Fruit fly (Drosophila melanogaster) whole organism, embryonic: Measurements from ENCODE around the gene Vm26Aa.

Experiments
- Abd-B ChIP-seq: fragments of 200-800 bp; sonication (Bioruptor generic); optimal IDR thresholded peaks from 2 replicates; lab custom pipeline; 2018; ENCODE audit warnings: missing biosample characterization, mild to moderate bottlenecking, missing genetic modification characterization, moderate library complexity
- CG10274 ChIP-seq: fragments of 200-800 bp; sonication (Bioruptor generic); optimal IDR thresholded peaks from 3 replicates; lab custom pipeline; 2017; ENCODE audit warnings: missing biosample characterization, mild to moderate bottlenecking, missing genetic modification characterization
- CG8478 ChIP-seq: fragments of >200 bp; optimal IDR thresholded peaks from 2 replicates; lab custom pipeline; 2018
- Dll ChIP-seq: fragments of 200-800 bp; sonication (Bioruptor generic); IDR thresholded peaks from 4 replicates; pipeline ENCODE4 v1.3.6; 2022; ENCODE audit warnings: missing biosample characterization, missing genetic modification characterization; ENCODE audit not compliant: partially characterized antibody
- Doc2 ChIP-seq: fragments of 200-800 bp; sonication (Bioruptor generic); IDR thresholded peaks from 2 replicates; pipeline ENCODE4 v1.3.6; 2022; ENCODE audit warnings: missing biosample characterization, missing genetic modification characterization
- Nf-YA ChIP-seq: fragments of 200-800 bp; sonication (Bioruptor generic); IDR thresholded peaks from 2 replicates; pipeline ENCODE4 v1.3.6; 2022; ENCODE audit warnings: missing biosample characterization, missing genetic modification characterization
- al ChIP-seq: fragments of 200-800 bp; sonication (Bioruptor generic); IDR thresholded peaks from 2 replicates; pipeline ENCODE4 v1.3.6; 2022; ENCODE audit warnings: missing biosample characterization, missing genetic modification characterization
- bigmax ChIP-seq: fragments of 200-800 bp; sonication (Bioruptor generic); optimal IDR thresholded peaks from 2 replicates; lab custom pipeline; 2018; ENCODE audit warnings: missing biosample characterization, mild to moderate bottlenecking, missing genetic modification characterization
- exex ChIP-seq: fragments of 200-800 bp; sonication (Bioruptor generic); optimal IDR thresholded peaks from 4 replicates; lab custom pipeline; 2018; ENCODE audit warnings: missing biosample characterization, mild to moderate bottlenecking, missing genetic modification characterization, moderate library complexity
- oc ChIP-seq: fragments of 200-800 bp; sonication (Bioruptor generic); optimal IDR thresholded peaks from 2 replicates; lab custom pipeline; 2018; ENCODE audit warnings: missing biosample characterization, mild to moderate bottlenecking, missing genetic modification characterization, moderate library complexity

DNA sequence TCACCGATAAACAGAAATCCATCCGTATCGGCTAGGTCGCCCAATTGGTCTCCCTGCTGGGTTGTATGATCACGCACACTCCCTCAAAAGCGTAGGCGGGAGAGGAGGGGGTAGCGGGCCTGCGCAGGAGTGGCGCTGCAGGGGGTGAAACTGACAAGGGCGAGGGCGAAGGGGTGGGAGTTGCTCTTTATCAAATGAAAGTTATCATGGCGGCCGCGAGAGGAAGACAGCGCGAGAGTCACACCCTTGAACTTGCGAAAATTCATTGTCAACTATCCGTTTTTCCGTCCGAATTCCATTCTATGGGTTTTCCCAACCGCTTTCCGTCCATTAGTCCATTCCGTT, 18.9 kb upstream of the Vm26Aa start:
- TF ChIP-seq al (no peak), oc (tag; lab: Kevin White, UChicago) (no peak), Abd-B (GFP tag; lab: Kevin White, UChicago) (no peak), CG10274 (GFP tag; lab: Kevin White, UChicago) (no peak), Dll (GFP tag; lab: Robert Waterston, UW) (no peak), exex (tag; lab: Kevin White, UChicago) (no peak), CG8478 (lab: Kevin White, UChicago) (no peak), Nf-YA (no peak), bigmax (no peak), Doc2 (no peak)
